Fruit fly (Drosophila melanogaster): ENCODE results near the gene CG13361.
A peak's percentile ranks its signal among the peaks of the same experiment; 100 is the strongest.

- TF ChIP-seq CG13204 (GFP tag; optimal IDR thresholded peaks at IDR 0.05) (peak; percentile 1), Pif1B (GFP tag; optimal IDR thresholded peaks at IDR 0.05) (peak; percentile 62), fd96Ca (GFP tag; IDR thresholded peaks at IDR 0.05) (peak; percentile 57; the same call in 1 of the 3 replicates), CG12605 (GFP tag; IDR thresholded peaks at IDR 0.05) (peak; percentile 71; the same call in 1 of the 2 replicates), Pif1A (GFP tag; optimal IDR thresholded peaks at IDR 0.05) (peak; percentile 74), gl (tag; optimal IDR thresholded peaks at IDR 0.05) (peak; percentile 56), CG8159 (tag; optimal IDR thresholded peaks at IDR 0.05) (peak; percentile 80), CG4496 (GFP tag; IDR thresholded peaks at IDR 0.05) (peak; percentile 64; the same call in 1 of the 3 replicates), CG17806 (tag; optimal IDR thresholded peaks at IDR 0.05) (peak; percentile 83)
Observed at dm6 chrX:775184-775583, 21.7 kb upstream of the CG13361 start.

All from whole organism, pupa.